Fruit fly (Drosophila melanogaster) whole organism, adult: ENCODE data around the gene gdrd.

ENCODE experiments used
- CG12768 ChIP-seq: fragments of 200-800 bp; sonication (Bioruptor generic); optimal IDR thresholded peaks from 2 replicates; lab custom pipeline; 2017; ENCODE audit warnings: missing biosample characterization, missing genetic modification characterization, mild to moderate bottlenecking, moderate library complexity, missing genetic modification reagents
- Hr96 ChIP-seq: fragments of 200-800 bp; sonication (Bioruptor generic); optimal IDR thresholded peaks from 2 replicates; lab custom pipeline; 2016; ENCODE audit warnings: missing biosample characterization, missing genetic modification characterization
- kay ChIP-seq: fragments of 200-800 bp; sonication (Bioruptor generic); peaks from one replicate; lab custom pipeline; 2016; ENCODE audit warnings: missing biosample characterization, missing genetic modification characterization, borderline replicate concordance
- pad ChIP-seq: fragments of 200-800 bp; sonication (Bioruptor generic); optimal IDR thresholded peaks from 3 replicates; lab custom pipeline; 2017; ENCODE audit warnings: missing biosample characterization, missing genetic modification characterization, mild to moderate bottlenecking, moderate library complexity, missing genetic modification reagents

DNA sequence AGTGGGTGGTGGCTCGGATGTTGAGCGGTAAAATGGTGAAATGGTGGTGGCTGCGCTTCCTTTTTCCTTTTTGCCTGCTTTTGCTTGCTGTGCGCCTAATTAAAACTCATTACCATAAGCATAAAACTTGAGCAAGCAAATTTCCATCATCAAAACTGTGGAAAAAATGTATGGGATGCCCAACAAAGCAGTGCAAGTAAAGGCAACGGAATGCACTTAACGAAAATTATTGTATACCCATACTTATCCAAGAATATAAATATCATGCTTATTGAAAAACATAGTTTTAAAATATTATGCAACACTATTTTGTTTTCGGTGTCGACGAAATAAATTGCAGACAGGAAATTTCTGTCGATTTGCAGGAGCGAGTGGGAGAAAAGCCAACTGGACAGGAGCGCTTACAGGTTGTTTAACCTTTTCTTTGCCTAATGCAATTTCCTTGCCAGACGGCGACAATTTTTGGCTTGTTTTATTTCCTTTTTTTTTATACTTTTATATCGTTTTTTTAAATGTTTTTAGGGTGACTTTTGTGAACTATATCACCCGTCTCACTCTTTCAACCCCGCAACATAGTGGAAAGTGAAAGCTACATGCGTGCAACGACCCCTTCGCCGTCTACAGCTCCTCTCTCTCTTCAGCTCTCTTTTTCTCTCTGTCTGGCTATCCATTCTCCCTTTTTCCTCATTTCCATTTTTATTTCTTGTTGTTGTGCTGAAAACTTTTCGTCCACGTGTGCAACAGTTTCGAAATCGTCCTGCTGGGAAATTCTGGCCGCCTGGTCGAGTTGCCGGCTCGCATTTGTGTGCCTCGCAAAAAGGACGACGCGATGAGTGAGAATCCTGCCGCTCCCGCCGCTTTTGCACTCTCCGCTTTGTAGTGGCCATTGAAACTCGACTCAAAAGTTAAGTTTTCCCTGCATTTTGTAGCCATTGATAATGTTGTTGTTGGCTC lies 30.9 kb upstream of the gdrd start:
- TF ChIP-seq CG12768 (no peak), kay (GFP tag; lab: Kevin White, UChicago) (no peak), pad (no peak), Hr96 (GFP tag; lab: Kevin White, UChicago) (no peak)
